Fruit fly (Drosophila melanogaster) whole organism, embryonic: ENCODE measurements around the gene E2f2.
A peak's percentile ranks its signal among the peaks of the same experiment; 100 is the strongest.

Experiments
- Bgb ChIP-seq: fragments of 200-800 bp; sonication (Bioruptor generic); IDR thresholded peaks from 2 replicates; pipeline ENCODE4 v1.3.6; 2022; ENCODE audit warnings: missing biosample characterization, missing genetic modification characterization; ENCODE audit not compliant: partially characterized antibody
- CG10147 ChIP-seq: fragments of 200-800 bp; sonication (Bioruptor generic); optimal IDR thresholded peaks from 2 replicates; lab custom pipeline; 2019; ENCODE audit warnings: missing biosample characterization, mild to moderate bottlenecking, missing genetic modification characterization, moderate library complexity
- CG10321 ChIP-seq: fragments of 200-800 bp; sonication (Bioruptor generic); IDR thresholded peaks from 2 replicates; pipeline ENCODE4 v1.3.6; 2022; ENCODE audit warnings: missing biosample characterization, missing genetic modification characterization
- CG10979 ChIP-seq: fragments of 200-800 bp; sonication (Bioruptor generic); optimal IDR thresholded peaks from 2 replicates; lab custom pipeline; 2018; ENCODE audit warnings: missing biosample characterization, mild to moderate bottlenecking, missing genetic modification characterization, moderate library complexity
- CG12071 ChIP-seq: fragments of 200-800 bp; sonication (Bioruptor generic); optimal IDR thresholded peaks from 3 replicates; lab custom pipeline; 2018; ENCODE audit warnings: missing biosample characterization, mild to moderate bottlenecking, missing genetic modification characterization
- CG13287 ChIP-seq: fragments of 200-800 bp; sonication (Bioruptor generic); IDR thresholded peaks from 2 replicates; pipeline ENCODE4 v1.3.6; 2022; ENCODE audit warnings: missing biosample characterization, missing genetic modification characterization; ENCODE audit not compliant: partially characterized antibody
- CG14667 ChIP-seq: fragments of 200-800 bp; sonication (Bioruptor generic); IDR thresholded peaks from 2 replicates; pipeline ENCODE4 v1.3.6; 2022; ENCODE audit warnings: missing biosample characterization, missing genetic modification characterization
- CG15269 ChIP-seq: fragments of 200-800 bp; sonication (Bioruptor generic); optimal IDR thresholded peaks from 2 replicates; lab custom pipeline; 2018; ENCODE audit warnings: missing biosample characterization, mild to moderate bottlenecking, missing genetic modification characterization, moderate library complexity
- CG15696 ChIP-seq: fragments of 200-800 bp; sonication (Bioruptor generic); optimal IDR thresholded peaks from 2 replicates; lab custom pipeline; 2019; ENCODE audit warnings: missing biosample characterization, mild to moderate bottlenecking, missing genetic modification characterization, moderate library complexity
- CG1603 ChIP-seq: fragments of 200-800 bp; sonication (Bioruptor generic); optimal IDR thresholded peaks from 2 replicates; lab custom pipeline; 2019; ENCODE audit warnings: missing biosample characterization, mild to moderate bottlenecking, missing genetic modification characterization, moderate library complexity
- CG1832 ChIP-seq: fragments of 200-800 bp; sonication (Bioruptor generic); optimal IDR thresholded peaks from 2 replicates; lab custom pipeline; 2017; ENCODE audit warnings: missing biosample characterization, mild to moderate bottlenecking, missing genetic modification characterization, inconsistent platforms
- CG18764 ChIP-seq: fragments of 200-800 bp; sonication (Bioruptor generic); optimal IDR thresholded peaks from 3 replicates; lab custom pipeline; 2016; ENCODE audit warnings: missing biosample characterization, missing genetic modification characterization
- CG31441 ChIP-seq: fragments of 200-800 bp; sonication (Bioruptor generic); IDR thresholded peaks from 2 replicates; pipeline ENCODE4 v1.3.6; 2022; ENCODE audit warnings: missing biosample characterization, missing genetic modification characterization
- CG32532 ChIP-seq: fragments of 200-800 bp; sonication (Bioruptor generic); IDR thresholded peaks from 2 replicates; pipeline ENCODE4 v1.3.6; 2022; ENCODE audit warnings: missing biosample characterization, missing genetic modification characterization
- CG34376 ChIP-seq: fragments of 200-800 bp; sonication (Bioruptor generic); optimal IDR thresholded peaks from 2 replicates; lab custom pipeline; 2018; ENCODE audit warnings: missing biosample characterization, mild to moderate bottlenecking, missing genetic modification characterization
- CG3838 ChIP-seq: fragments of 200-800 bp; sonication (Bioruptor generic); optimal IDR thresholded peaks from 3 replicates; lab custom pipeline; 2016; ENCODE audit warnings: missing biosample characterization, missing genetic modification characterization
- CG3995 ChIP-seq: fragments of 200-800 bp; sonication (Bioruptor generic); optimal IDR thresholded peaks from 3 replicates; lab custom pipeline; 2016; ENCODE audit warnings: missing biosample characterization, missing genetic modification characterization
- CG4820 ChIP-seq: fragments of 200-800 bp; sonication (Bioruptor generic); optimal IDR thresholded peaks from 3 replicates; lab custom pipeline; 2016; ENCODE audit warnings: missing biosample characterization, missing genetic modification characterization
- CG6175 ChIP-seq: fragments of 200-800 bp; sonication (Bioruptor generic); IDR thresholded peaks from 3 replicates; pipeline ENCODE4 v1.3.6; 2022; ENCODE audit warnings: missing biosample characterization, missing genetic modification characterization
- CG6689 ChIP-seq: fragments of 200-800 bp; sonication (Bioruptor generic); IDR thresholded peaks from 2 replicates; pipeline ENCODE4 v1.3.6; 2022; ENCODE audit warnings: missing biosample characterization, missing genetic modification characterization
- CG7786 ChIP-seq: fragments of 200-800 bp; sonication (Bioruptor generic); optimal IDR thresholded peaks from 2 replicates; lab custom pipeline; 2016; ENCODE audit warnings: missing biosample characterization, missing genetic modification characterization
- CG7928 ChIP-seq: fragments of 200-800 bp; sonication (Bioruptor generic); optimal IDR thresholded peaks from 2 replicates; lab custom pipeline; 2017; ENCODE audit warnings: missing biosample characterization, mild to moderate bottlenecking, missing genetic modification characterization
- CG8089 ChIP-seq: fragments of 200-800 bp; sonication (Bioruptor generic); optimal IDR thresholded peaks from 3 replicates; lab custom pipeline; 2016; ENCODE audit warnings: missing biosample characterization, missing genetic modification characterization
- CG8281 ChIP-seq: fragments of 200-800 bp; sonication (Bioruptor generic); optimal IDR thresholded peaks from 2 replicates; lab custom pipeline; 2018; ENCODE audit warnings: missing biosample characterization, mild to moderate bottlenecking, missing genetic modification characterization, moderate library complexity
- CG9215 ChIP-seq: fragments of 200-800 bp; sonication (Bioruptor generic); IDR thresholded peaks from 2 replicates; pipeline ENCODE4 v1.3.6; 2022; ENCODE audit warnings: missing biosample characterization, missing genetic modification characterization
- CG9817 ChIP-seq: fragments of 200-800 bp; sonication (Bioruptor generic); optimal IDR thresholded peaks from 2 replicates; lab custom pipeline; 2018; ENCODE audit warnings: missing biosample characterization, mild to moderate bottlenecking, missing genetic modification characterization, moderate library complexity
- Dbx ChIP-seq: fragments of 200-800 bp; sonication (Bioruptor generic); IDR thresholded peaks from 3 replicates; pipeline ENCODE4 v1.3.6; 2022; ENCODE audit warnings: missing biosample characterization, missing genetic modification characterization
- E2f2 ChIP-seq: fragments of 200-800 bp; sonication (Bioruptor generic); IDR thresholded peaks from 2 replicates; pipeline ENCODE4 v1.3.6; 2022; ENCODE audit warnings: missing biosample characterization, missing genetic modification characterization
- ERR ChIP-seq: fragments of 200-800 bp; sonication (Bioruptor generic); optimal IDR thresholded peaks from 2 replicates; lab custom pipeline; 2016; ENCODE audit warnings: missing biosample characterization, missing genetic modification characterization
- H2.0 ChIP-seq: fragments of 200-800 bp; sonication (Bioruptor generic); IDR thresholded peaks from 2 replicates; pipeline ENCODE4 v1.3.6; 2022; ENCODE audit warnings: missing biosample characterization, missing genetic modification characterization
- MTF-1 ChIP-seq: fragments of 200-800 bp; sonication (Bioruptor generic); optimal IDR thresholded peaks from 2 replicates; lab custom pipeline; 2018; ENCODE audit warnings: missing biosample characterization, mild to moderate bottlenecking, missing genetic modification characterization, borderline replicate concordance
- Meics ChIP-seq: fragments of 200-800 bp; sonication (Bioruptor generic); optimal IDR thresholded peaks from 2 replicates; lab custom pipeline; 2017; ENCODE audit warnings: missing biosample characterization, mild to moderate bottlenecking, missing genetic modification characterization
- Neu2 ChIP-seq: fragments of 200-800 bp; sonication (Bioruptor generic); optimal IDR thresholded peaks from 3 replicates; lab custom pipeline; 2016; ENCODE audit warnings: missing biosample characterization, missing genetic modification characterization, borderline replicate concordance
- Sin3A ChIP-seq: fragments of >200 bp; optimal IDR thresholded peaks from 2 replicates; lab custom pipeline; 2018
- Six4 ChIP-seq: fragments of 200-800 bp; sonication (Bioruptor generic); optimal IDR thresholded peaks from 2 replicates; lab custom pipeline; 2016; ENCODE audit warnings: missing biosample characterization, missing genetic modification characterization
- ab ChIP-seq: fragments of 200-800 bp; sonication (Bioruptor generic); optimal IDR thresholded peaks from 2 replicates; lab custom pipeline; 2016; ENCODE audit warnings: missing biosample characterization, missing genetic modification characterization
- ac ChIP-seq: fragments of 200-800 bp; sonication (Bioruptor generic); optimal IDR thresholded peaks from 3 replicates; lab custom pipeline; 2017; ENCODE audit warnings: missing biosample characterization, mild to moderate bottlenecking, missing genetic modification characterization
- al ChIP-seq: fragments of 200-800 bp; sonication (Bioruptor generic); IDR thresholded peaks from 2 replicates; pipeline ENCODE4 v1.3.6; 2022; ENCODE audit warnings: missing biosample characterization, missing genetic modification characterization
- ash1 ChIP-seq: fragments of 200-800 bp; sonication (Bioruptor generic); optimal IDR thresholded peaks from 2 replicates; lab custom pipeline; 2018; ENCODE audit warnings: missing biosample characterization, mild to moderate bottlenecking, missing genetic modification characterization
- bcd ChIP-seq: fragments of 200-800 bp; sonication (Bioruptor generic); optimal IDR thresholded peaks from 2 replicates; lab custom pipeline; 2017; ENCODE audit warnings: missing biosample characterization, mild to moderate bottlenecking, missing genetic modification characterization
- cg ChIP-seq: fragments of 200-800 bp; sonication (Bioruptor generic); optimal IDR thresholded peaks from 3 replicates; lab custom pipeline; 2019; ENCODE audit warnings: missing biosample characterization, mild to moderate bottlenecking, missing genetic modification characterization, moderate library complexity
- crc ChIP-seq: fragments of 200-800 bp; sonication (Bioruptor generic); optimal IDR thresholded peaks from 2 replicates; lab custom pipeline; 2016; ENCODE audit warnings: missing biosample characterization, missing genetic modification characterization
- crp ChIP-seq, 2 experiments: fragments of 200-800 bp; sonication (Bioruptor generic); optimal IDR thresholded peaks; 2 replicates in 1 of 2; 3 replicates in 1 of 2; lab custom pipeline; 2017; ENCODE audit warnings: missing biosample characterization in 2 of 2, missing genetic modification characterization in 2 of 2, mild to moderate bottlenecking in 1 of 2, moderate library complexity in 1 of 2
- dm ChIP-seq: fragments of 200-800 bp; sonication (Bioruptor generic); optimal IDR thresholded peaks from 3 replicates; lab custom pipeline; 2016; ENCODE audit warnings: missing biosample characterization, missing genetic modification characterization
- emc ChIP-seq: fragments of 200-800 bp; sonication (Bioruptor generic); optimal IDR thresholded peaks from 2 replicates; lab custom pipeline; 2016; ENCODE audit warnings: missing biosample characterization, missing genetic modification characterization
- eyg ChIP-seq: fragments of 200-800 bp; sonication (Bioruptor generic); optimal IDR thresholded peaks from 3 replicates; lab custom pipeline; 2016; ENCODE audit warnings: missing biosample characterization, missing genetic modification characterization
- fd102C ChIP-seq: fragments of 200-800 bp; sonication (Bioruptor generic); optimal IDR thresholded peaks from 2 replicates; lab custom pipeline; 2018; ENCODE audit warnings: missing biosample characterization, mild to moderate bottlenecking, missing genetic modification characterization, moderate library complexity
- nau ChIP-seq: fragments of 200-800 bp; sonication (Bioruptor generic); optimal IDR thresholded peaks from 3 replicates; lab custom pipeline; 2017; ENCODE audit warnings: missing biosample characterization, mild to moderate bottlenecking, missing genetic modification characterization, missing genetic modification reagents
- vnd ChIP-seq: fragments of 200-800 bp; sonication (Bioruptor generic); IDR thresholded peaks from 3 replicates; pipeline ENCODE4 v1.3.6; 2022; ENCODE audit warnings: missing biosample characterization, missing genetic modification characterization; ENCODE audit not compliant: partially characterized antibody
- zen2 ChIP-seq: fragments of 200-800 bp; sonication (Bioruptor generic); IDR thresholded peaks from 3 replicates; pipeline ENCODE4 v1.3.6; 2022; ENCODE audit warnings: missing biosample characterization, missing genetic modification characterization; ENCODE audit not compliant: partially characterized antibody

The E2f2 gene

dm6 chr2L:21163311-21163842, 6.8 kb upstream of the E2f2 start, which contains the start of gene Noc2 (continued):
- no peak for TF ChIP-seq cg
- TF ChIP-seq CG9817 (tag; lab: Kevin White, UChicago) = peak; percentile 49
- peak; percentile 60 for TF ChIP-seq CG32532 (GFP tag; lab: Robert Waterston, UW)
- TF ChIP-seq CG1832 (GFP tag; lab: Kevin White, UChicago) = no peak
- TF ChIP-seq ash1 (GFP tag; lab: Kevin White, UChicago) = no peak
- no peak for TF ChIP-seq nau (GFP tag; lab: Kevin White, UChicago)
- TF ChIP-seq CG7786 (GFP tag; lab: Kevin White, UChicago) = no peak
- no peak for TF ChIP-seq CG3838
- TF ChIP-seq E2f2 (GFP tag; lab: Robert Waterston, UW) = peak; percentile 41; the same call in 1 of the 2 replicates
- TF ChIP-seq fd102C (GFP tag; lab: Kevin White, UChicago) = no peak
- TF ChIP-seq CG8281 = no peak
- TF ChIP-seq CG3995 (GFP tag; lab: Kevin White, UChicago) = no peak
- TF ChIP-seq CG4820 (GFP tag; lab: Kevin White, UChicago) = peak; percentile 22
- TF ChIP-seq CG12071 (GFP tag; lab: Kevin White, UChicago) = no peak
- TF ChIP-seq emc (GFP tag; lab: Kevin White, UChicago) = no peak
- TF ChIP-seq CG15696 (tag; lab: Kevin White, UChicago) = peak; percentile 27
- TF ChIP-seq ab (GFP tag; lab: Kevin White, UChicago) = no peak
- peak; percentile 43 for TF ChIP-seq CG14667 (GFP tag; lab: Robert Waterston, UW)
- TF ChIP-seq CG34376 (GFP tag; lab: Kevin White, UChicago) = no peak
- TF ChIP-seq Sin3A = no peak
- no peak for TF ChIP-seq Six4 (GFP tag; lab: Kevin White, UChicago)
- no peak for TF ChIP-seq vnd (GFP tag; lab: Robert Waterston, UW)
- no peak for TF ChIP-seq CG13287 (GFP tag; lab: Robert Waterston, UW)
- peak; percentile 21 for TF ChIP-seq CG18764 (GFP tag; lab: Kevin White, UChicago)
- TF ChIP-seq Meics (GFP tag; lab: Kevin White, UChicago) = peak; percentile 64
- TF ChIP-seq CG10147 (GFP tag; lab: Kevin White, UChicago) = no peak
- peak; percentile 64 for TF ChIP-seq CG31441
- peak; percentile 37 for TF ChIP-seq bcd (GFP tag; lab: Kevin White, UChicago)
- TF ChIP-seq Dbx (GFP tag; lab: Robert Waterston, UW) = 0 out of 3 replicates have a peak, but pooled peaks have one; percentile 44
- peak; percentile 46; the same call in 1 of the 2 replicates for TF ChIP-seq al (GFP tag; lab: Robert Waterston, UW)
- peak; percentile 35 for TF ChIP-seq CG15269 (tag; lab: Kevin White, UChicago)
- no peak for TF ChIP-seq Neu2 (GFP tag; lab: Kevin White, UChicago)
- peak; percentile 96 for TF ChIP-seq dm (GFP tag; lab: Kevin White, UChicago)
- no peak for TF ChIP-seq zen2 (GFP tag; lab: Robert Waterston, UW)
- no peak for TF ChIP-seq crc
- TF ChIP-seq MTF-1 (GFP tag; lab: Kevin White, UChicago) = no peak
- no peak for TF ChIP-seq ac (GFP tag; lab: Kevin White, UChicago)
- TF ChIP-seq CG6175 (GFP tag; lab: Robert Waterston, UW) = no peak
- TF ChIP-seq eyg (GFP tag; lab: Kevin White, UChicago) = no peak
- TF ChIP-seq H2.0 (GFP tag; lab: Robert Waterston, UW) = peak; percentile 52; the same call in 1 of the 2 replicates
- TF ChIP-seq CG9215 = peak; percentile 36; the same call in 1 of the 2 replicates
- no peak for TF ChIP-seq crp (GFP tag; optimal IDR thresholded peaks at IDR 0.05; lab: Kevin White, UChicago)
- TF ChIP-seq CG8089 = no peak
- TF ChIP-seq Bgb (GFP tag; lab: Robert Waterston, UW) = no peak
- TF ChIP-seq CG7928 (GFP tag; lab: Kevin White, UChicago) = no peak
- peak; percentile 17; the same call in 1 of the 2 replicates for TF ChIP-seq CG6689 (GFP tag; lab: Robert Waterston, UW)
- TF ChIP-seq ERR (GFP tag; lab: Kevin White, UChicago) = no peak
- peak; percentile 51 for TF ChIP-seq CG1603
- TF ChIP-seq CG10979 (tag; lab: Kevin White, UChicago) = peak; percentile 36
- no peak for TF ChIP-seq CG10321 (GFP tag; lab: Robert Waterston, UW)
